Worm (Caenorhabditis elegans): ENCODE data around the gene snu-13.
A peak's percentile ranks its signal among the peaks of the same experiment; 100 is the strongest.

Gene snu-13

DNA sequence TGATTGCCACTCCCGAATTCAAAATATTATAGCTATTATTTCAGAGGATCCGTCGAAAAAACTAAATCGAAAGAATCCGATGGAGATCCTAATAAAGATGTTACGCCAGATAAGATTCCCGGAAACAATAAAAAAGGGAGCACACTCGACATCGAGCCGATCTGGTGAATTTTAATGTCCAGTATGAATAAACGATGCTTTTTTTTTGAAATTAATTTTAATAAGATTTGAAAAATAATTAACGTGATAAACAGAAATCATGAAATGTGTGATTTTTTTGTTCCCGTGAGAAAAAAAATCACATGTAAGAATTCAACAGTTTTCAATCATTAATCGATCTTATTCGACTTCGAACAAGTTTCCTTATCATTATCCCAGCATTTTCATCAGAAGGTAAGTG is 19.3 kb downstream of the snu-13 start, which contains the start of gene M28.9:
Gene M28.9 (plus strand): TSS at position 301 of the 400 bp plus-strand sequence.
- TF ChIP-seq eyg-1 (tag; optimal IDR thresholded peaks at IDR 0.05) (no peak), lim-6 (tag; optimal IDR thresholded peaks at IDR 0.05) (no peak), ttx-3 (tag; optimal IDR thresholded peaks at IDR 0.05) (no peak), gmeb-2 (tag; optimal IDR thresholded peaks at IDR 0.05) (no peak), K02D7.2 (tag; optimal IDR thresholded peaks at IDR 0.05) (no peak), fax-1 (tag; optimal IDR thresholded peaks at IDR 0.05) (no peak), ceh-34 (tag; optimal IDR thresholded peaks at IDR 0.05) (no peak), ceh-18 (tag; optimal IDR thresholded peaks at IDR 0.05) (no peak), C38D4.7 (GFP tag; optimal IDR thresholded peaks at IDR 0.05) (no peak), ref-2 (tag; optimal IDR thresholded peaks at IDR 0.05) (no peak), rnt-1 (tag; optimal IDR thresholded peaks at IDR 0.05) (no peak), che-1 (tag; optimal IDR thresholded peaks at IDR 0.05) (no peak), ahr-1 (tag; optimal IDR thresholded peaks at IDR 0.05) (no peak), ceh-14 (tag; optimal IDR thresholded peaks at IDR 0.05) (no peak), zip-5 (tag; optimal IDR thresholded peaks at IDR 0.05) (no peak), ama-1 (optimal IDR thresholded peaks at IDR 0.05) (no peak), fkh-10 (GFP tag; optimal IDR thresholded peaks at IDR 0.05) (no peak), pha-2 (tag; optimal IDR thresholded peaks at IDR 0.05) (no peak), K09A11.1 (tag; optimal IDR thresholded peaks at IDR 0.05; ENCODE audit: insufficient read depth) (no peak), ceh-31 (tag; optimal IDR thresholded peaks at IDR 0.05) (no peak)

- no peak for TF ChIP-seq ceh-34 (tag; optimal IDR thresholded peaks at IDR 0.05)
- no peak for TF ChIP-seq sox-4 (tag; optimal IDR thresholded peaks at IDR 0.05)
- TF ChIP-seq ets-4 (tag; optimal IDR thresholded peaks at IDR 0.05), result no peak
- TF ChIP-seq fkh-10 (GFP tag; optimal IDR thresholded peaks at IDR 0.05), result no peak
- no peak for TF ChIP-seq sox-2 (GFP tag; IDR thresholded peaks at IDR 0.05)
- no peak for TF ChIP-seq ttx-3 (tag; optimal IDR thresholded peaks at IDR 0.05)
- TF ChIP-seq ref-2 (tag; optimal IDR thresholded peaks at IDR 0.05), result no peak
Measured at ce11 chrII:10630944-10631343, 27.5 kb downstream of the snu-13 start.

- TF ChIP-seq lim-6 (tag; optimal IDR thresholded peaks at IDR 0.05) (no peak), unc-86 (tag; optimal IDR thresholded peaks at IDR 0.05) (no peak), rnt-1 (tag; optimal IDR thresholded peaks at IDR 0.05) (no peak), npax-4 (tag; optimal IDR thresholded peaks at IDR 0.05) (no peak), ref-2 (tag; optimal IDR thresholded peaks at IDR 0.05) (no peak), ahr-1 (tag; optimal IDR thresholded peaks at IDR 0.05) (no peak), dve-1 (tag; optimal IDR thresholded peaks at IDR 0.05) (no peak), sox-4 (tag; optimal IDR thresholded peaks at IDR 0.05) (no peak), Y22D7AL.16 (tag; optimal IDR thresholded peaks at IDR 0.05) (no peak), unc-3 (GFP tag; conservative IDR thresholded peaks at IDR 0.05) (no peak), unc-3 (tag; optimal IDR thresholded peaks at IDR 0.05) (no peak), pha-2 (tag; optimal IDR thresholded peaks at IDR 0.05) (no peak), pat-9 (tag; optimal IDR thresholded peaks at IDR 0.05) (no peak), K09A11.1 (tag; optimal IDR thresholded peaks at IDR 0.05; ENCODE audit: insufficient read depth) (no peak), che-1 (tag; optimal IDR thresholded peaks at IDR 0.05) (no peak), pros-1 (tag; optimal IDR thresholded peaks at IDR 0.05) (no peak), ceh-34 (tag; optimal IDR thresholded peaks at IDR 0.05) (no peak)
Measured at ce11 chrII:10627963-10628362, 30.5 kb downstream of the snu-13 start, which contains the start of gene M28.8. TSS of gene M28.8 (plus strand) at chrII:10628263.

ce11 chrII:10627086-10627485 is 31.3 kb downstream of the snu-13 start:
- TF ChIP-seq Y22D7AL.16 (tag; optimal IDR thresholded peaks at IDR 0.05), result no peak
- TF ChIP-seq nhr-232 (tag; optimal IDR thresholded peaks at IDR 0.05), result no peak
- TF ChIP-seq T23F11.4 (GFP tag; optimal IDR thresholded peaks at IDR 0.05), result no peak
- TF ChIP-seq elt-2 (tag; optimal IDR thresholded peaks at IDR 0.05), result peak; percentile 37

ce11 chrII:10621965-10622364 is 36.5 kb downstream of the snu-13 start, which contains the start of gene cutl-9:
TSS of gene cutl-9 (plus strand) at chrII:10622265.
- TF ChIP-seq gmeb-2 (tag; optimal IDR thresholded peaks at IDR 0.05) (no peak), ceh-48 (tag; optimal IDR thresholded peaks at IDR 0.05) (no peak), lin-11 (tag; optimal IDR thresholded peaks at IDR 0.05) (no peak), ahr-1 (tag; optimal IDR thresholded peaks at IDR 0.05) (no peak), pha-2 (tag; optimal IDR thresholded peaks at IDR 0.05) (no peak), ceh-31 (tag; optimal IDR thresholded peaks at IDR 0.05) (no peak), dmd-4 (tag; optimal IDR thresholded peaks at IDR 0.05; ENCODE audit: borderline replicate concordance) (no peak), odd-2 (tag; optimal IDR thresholded peaks at IDR 0.05) (no peak), ceh-34 (tag; optimal IDR thresholded peaks at IDR 0.05) (no peak), ceh-9 (tag; optimal IDR thresholded peaks at IDR 0.05) (no peak), eyg-1 (tag; optimal IDR thresholded peaks at IDR 0.05) (no peak), ztf-16 (tag; optimal IDR thresholded peaks at IDR 0.05) (no peak), zip-5 (tag; optimal IDR thresholded peaks at IDR 0.05) (no peak), nhr-11 (tag; optimal IDR thresholded peaks at IDR 0.05) (no peak), ttx-3 (tag; optimal IDR thresholded peaks at IDR 0.05) (no peak), C38D4.7 (GFP tag; optimal IDR thresholded peaks at IDR 0.05) (no peak)
